Worm (Caenorhabditis elegans): ENCODE measurements around the gene tbc-11.

DNA sequence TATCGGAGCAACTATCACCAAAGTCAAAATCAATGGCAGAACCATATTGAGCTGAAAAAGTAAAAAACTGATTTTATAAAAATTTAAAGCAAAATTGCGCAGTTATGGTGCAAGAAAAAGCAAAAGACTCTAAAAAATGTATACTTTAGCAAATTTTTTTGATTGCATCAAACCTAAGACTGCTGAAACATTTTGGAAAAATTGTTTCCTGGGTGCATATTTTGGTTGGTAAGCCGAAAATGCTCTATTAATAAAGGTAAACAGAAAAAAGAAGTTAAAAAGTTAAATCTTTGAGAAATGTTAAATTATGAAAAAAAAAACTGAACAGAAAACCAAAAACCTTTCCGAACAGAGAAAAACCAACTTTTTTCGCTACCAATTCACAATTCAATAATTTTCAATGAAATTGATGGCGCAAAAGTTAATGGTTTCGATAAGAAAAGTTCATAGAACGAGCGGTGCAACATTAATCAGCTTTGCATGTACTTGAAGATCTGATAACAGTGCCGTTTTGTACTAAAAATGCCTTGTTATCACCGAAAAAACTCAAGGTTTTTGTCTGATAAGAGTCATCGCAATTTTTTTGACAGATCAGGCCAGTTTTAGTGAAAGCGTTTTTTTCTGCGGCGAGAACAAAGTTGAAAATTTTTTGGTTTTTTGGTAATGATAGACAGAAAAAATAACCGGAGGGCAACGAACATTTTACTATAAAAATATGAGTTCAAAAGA is 53.4 kb downstream of the tbc-11 start, which contains the start of gene abhd-3.2:
- TF ChIP-seq klf-2 (GFP tag; conservative IDR thresholded peaks at IDR 0.05), result no peak
- TF ChIP-seq ztf-23 (GFP tag; IDR thresholded peaks at IDR 0.05), result no peak
